Fruit fly (Drosophila melanogaster) whole organism, embryonic: ENCODE results near the gene CG6287.

Experiments
- Ada2b ChIP-seq: fragments of 200-800 bp; sonication (Bioruptor generic); IDR thresholded peaks from 2 replicates; pipeline ENCODE4 v1.3.6; 2022; ENCODE audit warnings: missing biosample characterization, missing genetic modification characterization
- CG10147 ChIP-seq: fragments of 200-800 bp; sonication (Bioruptor generic); optimal IDR thresholded peaks from 2 replicates; lab custom pipeline; 2019; ENCODE audit warnings: missing biosample characterization, mild to moderate bottlenecking, missing genetic modification characterization, moderate library complexity
- CG13287 ChIP-seq: fragments of 200-800 bp; sonication (Bioruptor generic); IDR thresholded peaks from 2 replicates; pipeline ENCODE4 v1.3.6; 2022; ENCODE audit warnings: missing biosample characterization, missing genetic modification characterization; ENCODE audit not compliant: partially characterized antibody
- CG15601 ChIP-seq: fragments of 200-800 bp; sonication (Bioruptor generic); optimal IDR thresholded peaks from 3 replicates; lab custom pipeline; 2019; ENCODE audit warnings: missing biosample characterization, mild to moderate bottlenecking, missing genetic modification characterization, moderate library complexity
- CG2199 ChIP-seq: fragments of 200-800 bp; sonication (Bioruptor generic); IDR thresholded peaks from 3 replicates; pipeline ENCODE4 v1.3.6; 2022; ENCODE audit warnings: missing biosample characterization, missing genetic modification characterization
- CG2712 ChIP-seq: fragments of 200-800 bp; optimal IDR thresholded peaks from 3 replicates; lab custom pipeline; 2019; ENCODE audit warnings: missing biosample characterization, mild to moderate bottlenecking, missing genetic modification characterization, moderate library complexity
- CG3847 ChIP-seq: fragments of 200-800 bp; sonication (Bioruptor generic); IDR thresholded peaks from 2 replicates; pipeline ENCODE4 v1.3.6; 2022; ENCODE audit warnings: missing biosample characterization, missing genetic modification characterization
- CG4360 ChIP-seq: fragments of 200-800 bp; sonication (Bioruptor generic); IDR thresholded peaks from 2 replicates; pipeline ENCODE4 v1.3.6; 2022; ENCODE audit warnings: missing biosample characterization, missing genetic modification characterization
- CG6689 ChIP-seq: fragments of 200-800 bp; sonication (Bioruptor generic); IDR thresholded peaks from 2 replicates; pipeline ENCODE4 v1.3.6; 2022; ENCODE audit warnings: missing biosample characterization, missing genetic modification characterization
- CG7745 ChIP-seq: fragments of 200-800 bp; sonication (Bioruptor generic); optimal IDR thresholded peaks from 2 replicates; lab custom pipeline; 2018; ENCODE audit warnings: missing biosample characterization, mild to moderate bottlenecking, missing genetic modification characterization, moderate library complexity
- CG7839 ChIP-seq: fragments of 200-800 bp; sonication (Bioruptor generic); optimal IDR thresholded peaks from 3 replicates; lab custom pipeline; 2018; ENCODE audit warnings: missing biosample characterization, mild to moderate bottlenecking, missing genetic modification characterization, moderate library complexity
- CTCF ChIP-seq: fragments of 200-800 bp; sonication (Bioruptor generic); optimal IDR thresholded peaks from 2 replicates; lab custom pipeline; 2017; ENCODE audit warnings: missing biosample characterization, mild to moderate bottlenecking, missing genetic modification characterization, moderate library complexity
- Drgx ChIP-seq: fragments of 200-800 bp; sonication (Bioruptor generic); IDR thresholded peaks from 2 replicates; pipeline ENCODE4 v1.3.6; 2022; ENCODE audit warnings: missing biosample characterization, missing genetic modification characterization
- H2.0 ChIP-seq: fragments of 200-800 bp; sonication (Bioruptor generic); IDR thresholded peaks from 2 replicates; pipeline ENCODE4 v1.3.6; 2022; ENCODE audit warnings: missing biosample characterization, missing genetic modification characterization
- Hr3 ChIP-seq: fragments of 200-800 bp; sonication (Bioruptor generic); optimal IDR thresholded peaks from 3 replicates; lab custom pipeline; 2016; ENCODE audit warnings: missing biosample characterization, missing genetic modification characterization
- Kr ChIP-seq: fragments of 200-800 bp; sonication (Bioruptor generic); optimal IDR thresholded peaks from 2 replicates; lab custom pipeline; 2017; ENCODE audit warnings: missing biosample characterization, mild to moderate bottlenecking, missing genetic modification characterization
- Meics ChIP-seq: fragments of 200-800 bp; sonication (Bioruptor generic); optimal IDR thresholded peaks from 2 replicates; lab custom pipeline; 2017; ENCODE audit warnings: missing biosample characterization, mild to moderate bottlenecking, missing genetic modification characterization
- Opbp ChIP-seq: fragments of 200-800 bp; sonication (Bioruptor generic); IDR thresholded peaks from 3 replicates; pipeline ENCODE4 v1.3.6; 2022; ENCODE audit warnings: missing biosample characterization, missing genetic modification characterization; ENCODE audit not compliant: partially characterized antibody
- Sin3A ChIP-seq: fragments of >200 bp; optimal IDR thresholded peaks from 2 replicates; lab custom pipeline; 2018
- Sox102F ChIP-seq: fragments of 200-800 bp; sonication (Bioruptor generic); optimal IDR thresholded peaks from 2 replicates; lab custom pipeline; 2018; ENCODE audit warnings: missing biosample characterization, mild to moderate bottlenecking, missing genetic modification characterization, moderate library complexity
- cg ChIP-seq: fragments of 200-800 bp; sonication (Bioruptor generic); optimal IDR thresholded peaks from 3 replicates; lab custom pipeline; 2019; ENCODE audit warnings: missing biosample characterization, mild to moderate bottlenecking, missing genetic modification characterization, moderate library complexity
- corto ChIP-seq: fragments of 200-800 bp; sonication (Bioruptor generic); optimal IDR thresholded peaks from 2 replicates; lab custom pipeline; 2016; ENCODE audit warnings: missing biosample characterization, mild to moderate bottlenecking, missing genetic modification characterization, moderate library complexity
- da ChIP-seq: fragments of 200-800 bp; sonication (Bioruptor generic); optimal IDR thresholded peaks from 2 replicates; lab custom pipeline; 2016; ENCODE audit warnings: missing biosample characterization, missing genetic modification characterization
- emc ChIP-seq: fragments of 200-800 bp; sonication (Bioruptor generic); optimal IDR thresholded peaks from 2 replicates; lab custom pipeline; 2016; ENCODE audit warnings: missing biosample characterization, missing genetic modification characterization
- ewg ChIP-seq: fragments of 200-800 bp; sonication (Bioruptor generic); optimal IDR thresholded peaks from 3 replicates; lab custom pipeline; 2017; ENCODE audit warnings: mild to moderate bottlenecking, missing biosample characterization, missing genetic modification reagents, missing genetic modification characterization
- fd102C ChIP-seq: fragments of 200-800 bp; sonication (Bioruptor generic); optimal IDR thresholded peaks from 2 replicates; lab custom pipeline; 2018; ENCODE audit warnings: missing biosample characterization, mild to moderate bottlenecking, missing genetic modification characterization, moderate library complexity
- h ChIP-seq: fragments of >200 bp; optimal IDR thresholded peaks from 2 replicates; lab custom pipeline; 2017
- knrl ChIP-seq: fragments of 200-800 bp; sonication (Bioruptor generic); IDR thresholded peaks from 3 replicates; pipeline ENCODE4 v1.3.6; 2022; ENCODE audit warnings: missing biosample characterization, missing genetic modification characterization; ENCODE audit not compliant: partially characterized antibody
- lov ChIP-seq, 2 experiments: fragments of 200-800 bp in 1 of 2; fragments of >200 bp in 1 of 2; sonication (Bioruptor generic) in 1 of 2; IDR thresholded peaks in 1 of 2; optimal IDR thresholded peaks in 1 of 2; 2 replicates in 1 of 2; 3 replicates in 1 of 2; pipeline versions ENCODE4 v1.3.6 to Lab custom; 2017 to 2022; ENCODE audit warnings: missing biosample characterization in 1 of 2, missing genetic modification characterization in 1 of 2
- mld ChIP-seq: fragments of 200-800 bp; sonication (Bioruptor generic); IDR thresholded peaks from 3 replicates; pipeline ENCODE4 v1.3.6; 2022; ENCODE audit warnings: missing biosample characterization, missing genetic modification characterization; ENCODE audit not compliant: partially characterized antibody
- nau ChIP-seq: fragments of 200-800 bp; sonication (Bioruptor generic); optimal IDR thresholded peaks from 3 replicates; lab custom pipeline; 2017; ENCODE audit warnings: missing biosample characterization, mild to moderate bottlenecking, missing genetic modification characterization, missing genetic modification reagents
- nerfin-2 ChIP-seq: fragments of 200-800 bp; sonication (Bioruptor generic); IDR thresholded peaks from 2 replicates; pipeline ENCODE4 v1.3.6; 2022; ENCODE audit warnings: missing biosample characterization, missing genetic modification characterization; ENCODE audit not compliant: partially characterized antibody
- nom ChIP-seq: fragments of 200-800 bp; sonication (Bioruptor generic); optimal IDR thresholded peaks from 2 replicates; lab custom pipeline; 2017; ENCODE audit warnings: missing biosample characterization, missing genetic modification characterization, mild to moderate bottlenecking, moderate library complexity, missing genetic modification reagents
- pita ChIP-seq: fragments of 200-800 bp; sonication (Bioruptor generic); optimal IDR thresholded peaks from 2 replicates; lab custom pipeline; 2017; ENCODE audit warnings: missing biosample characterization, mild to moderate bottlenecking, missing genetic modification characterization
- rib ChIP-seq: fragments of 200-800 bp; sonication (Bioruptor generic); IDR thresholded peaks from 2 replicates; pipeline ENCODE4 v1.3.6; 2022; ENCODE audit warnings: missing biosample characterization, missing genetic modification characterization
- sens ChIP-seq: fragments of 200-800 bp; sonication (Bioruptor generic); peaks from one replicate; lab custom pipeline; 2016; ENCODE audit warnings: missing biosample characterization, missing genetic modification characterization
- stwl ChIP-seq: fragments of 200-800 bp; sonication (Bioruptor generic); optimal IDR thresholded peaks from 3 replicates; lab custom pipeline; 2018; ENCODE audit warnings: missing biosample characterization, mild to moderate bottlenecking, missing genetic modification characterization, moderate library complexity
- trem ChIP-seq: fragments of 200-800 bp; optimal IDR thresholded peaks from 3 replicates; lab custom pipeline; 2019; ENCODE audit warnings: missing biosample characterization, mild to moderate bottlenecking, missing genetic modification characterization, moderate library complexity
- ttk ChIP-seq: fragments of 200-800 bp; sonication (Bioruptor generic); IDR thresholded peaks from 2 replicates; pipeline ENCODE4 v2.1.2; 2022; ENCODE audit warnings: missing biosample characterization, missing genetic modification characterization
- usp ChIP-seq: fragments of >200 bp; optimal IDR thresholded peaks from 2 replicates; lab custom pipeline; 2017; ENCODE audit warnings: missing biosample characterization, missing genetic modification characterization
- vnd ChIP-seq: fragments of 200-800 bp; sonication (Bioruptor generic); IDR thresholded peaks from 3 replicates; pipeline ENCODE4 v1.3.6; 2022; ENCODE audit warnings: missing biosample characterization, missing genetic modification characterization; ENCODE audit not compliant: partially characterized antibody
- yki ChIP-seq: fragments of >200 bp; optimal IDR thresholded peaks from 3 replicates; lab custom pipeline; 2018
- z ChIP-seq: fragments of 200-800 bp; sonication (Bioruptor generic); IDR thresholded peaks from 3 replicates; pipeline ENCODE4 v1.3.6; 2022; ENCODE audit warnings: missing biosample characterization, missing genetic modification characterization

Gene CG6287

DNA sequence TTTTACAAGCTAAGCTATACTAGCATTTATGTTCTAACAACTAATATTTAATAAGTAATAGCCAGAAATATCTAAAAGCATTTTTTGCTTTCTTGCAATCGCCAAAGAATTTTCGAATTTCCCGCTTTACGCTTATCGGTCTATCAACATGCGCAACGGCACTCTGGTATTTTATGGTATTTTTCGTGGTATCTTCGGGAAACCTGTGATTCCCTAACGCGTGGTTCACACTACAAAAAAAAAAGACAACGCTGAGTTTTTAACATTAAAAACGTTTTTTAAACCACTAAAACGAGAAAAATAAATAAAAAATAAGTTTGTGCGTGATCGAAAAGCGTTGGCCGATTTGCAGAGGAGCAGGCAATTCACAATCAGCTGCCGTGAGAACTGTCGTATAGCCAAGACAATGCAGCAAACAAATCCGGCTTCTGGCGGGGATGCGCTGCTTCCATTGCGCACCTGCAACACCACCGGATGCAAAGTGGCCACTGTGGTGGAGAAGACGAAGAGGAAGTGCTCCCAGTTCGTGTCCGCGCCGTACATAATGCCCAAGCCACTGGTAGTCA lies 23.4 kb upstream of the CG6287 start, which contains the start of gene Boh2 (continued):
- TF ChIP-seq CG7745 (tag; lab: Kevin White, UChicago) (no peak), emc (GFP tag; lab: Kevin White, UChicago) (no peak), fd102C (GFP tag; lab: Kevin White, UChicago) (no peak), yki (no peak), ttk (GFP tag; lab: Robert Waterston, UW) (no peak), Sox102F (GFP tag; lab: Kevin White, UChicago) (no peak), usp (GFP tag; lab: Kevin White, UChicago) (no peak), Ada2b (no peak), da (GFP tag; lab: Kevin White, UChicago) (no peak), h (no peak)

DNA sequence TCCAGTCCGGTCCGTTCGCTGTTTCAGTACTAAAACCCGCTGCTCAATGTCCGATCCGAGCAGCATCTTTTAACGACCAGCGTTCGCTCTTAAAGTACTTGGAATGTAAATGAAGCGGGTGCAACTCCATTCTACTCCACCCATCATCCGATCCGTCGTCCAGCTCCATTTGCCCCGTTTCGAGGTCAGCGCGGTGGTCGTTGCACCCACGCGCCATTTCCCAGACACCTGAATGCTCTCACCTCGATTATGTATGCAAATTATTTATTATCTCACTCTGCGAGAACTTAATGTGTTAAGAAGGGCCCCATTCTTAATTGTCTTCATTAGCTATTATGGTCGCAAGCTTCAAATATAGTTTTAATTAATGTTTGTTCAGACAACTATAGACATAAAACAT lies 22.8 kb upstream of the CG6287 start:
- TF ChIP-seq Kr (GFP tag; lab: Kevin White, UChicago) (no peak), nerfin-2 (GFP tag; lab: Robert Waterston, UW) (0 out of 2 replicates have a peak, but pooled peaks have one; percentile 14), CG3847 (0 out of 2 replicates have a peak, but pooled peaks have one; percentile 4)

DNA sequence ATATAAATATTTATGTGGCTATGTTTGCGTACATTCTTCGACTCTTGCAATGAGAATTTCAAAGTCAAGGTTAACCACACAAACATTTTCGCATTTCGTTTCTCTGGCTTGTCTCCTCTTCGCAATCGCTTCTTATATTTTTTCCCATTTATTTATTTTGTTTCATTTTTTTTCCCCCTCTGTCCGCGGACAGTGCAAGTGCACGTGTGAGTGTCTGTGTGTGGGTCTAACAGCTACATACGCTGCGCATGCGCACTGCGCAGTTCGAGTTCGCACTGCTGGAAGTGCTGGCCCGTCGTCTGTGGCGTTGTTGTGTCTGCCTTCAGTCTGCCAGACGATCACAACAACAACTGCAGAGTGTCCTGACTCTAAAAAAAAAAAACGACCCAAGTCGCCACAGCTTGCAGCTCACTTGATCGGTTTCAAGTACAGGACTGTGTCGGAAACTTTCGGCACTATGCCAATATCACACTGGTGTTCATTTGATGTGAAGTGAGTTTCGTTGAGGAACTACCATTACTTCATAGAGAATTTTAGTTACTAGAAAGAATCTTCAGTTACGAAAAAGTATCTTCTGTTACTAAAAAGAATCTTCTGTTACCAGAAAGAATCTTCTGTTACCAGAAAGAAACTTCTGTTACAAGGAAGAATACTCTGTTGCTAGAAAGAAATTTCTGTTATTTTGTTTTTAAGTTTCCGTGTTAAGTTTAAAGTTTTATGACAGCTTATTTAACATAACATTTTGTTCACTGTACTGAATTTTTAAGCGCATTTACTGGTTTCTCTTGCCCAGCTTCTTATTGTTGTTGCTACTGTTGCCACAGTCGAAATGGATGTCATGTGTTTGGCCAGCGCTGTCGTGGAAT lies 20.1 kb upstream of the CG6287 start:
- peak; percentile 2 for TF ChIP-seq cg
- TF ChIP-seq sens (GFP tag; lab: Kevin White, UChicago) = peak; percentile 11
- TF ChIP-seq CG4360 (GFP tag; lab: Robert Waterston, UW) = peak; percentile 57; the same call in 1 of the 2 replicates
- 0 out of 3 replicates have a peak, but pooled peaks have one; percentile 6 for TF ChIP-seq mld (GFP tag; lab: Robert Waterston, UW)
- TF ChIP-seq ttk (GFP tag; lab: Robert Waterston, UW) = no peak
- TF ChIP-seq rib (GFP tag; lab: Robert Waterston, UW) = no peak
- peak; percentile 41 for TF ChIP-seq nom (GFP tag; lab: Kevin White, UChicago)
- peak; percentile 9 for TF ChIP-seq ewg (GFP tag; lab: Kevin White, UChicago)
- TF ChIP-seq knrl = no peak
- peak; percentile 44 for TF ChIP-seq Drgx (GFP tag; lab: Robert Waterston, UW)
- TF ChIP-seq corto = peak; percentile 8
- no peak for TF ChIP-seq lov (optimal IDR thresholded peaks at IDR 0.05; lab: Kevin White, UChicago)
- TF ChIP-seq lov (GFP tag; IDR thresholded peaks at IDR 0.05; lab: Robert Waterston, UW) = 0 out of 3 replicates have a peak, but pooled peaks have one; percentile 21

DNA sequence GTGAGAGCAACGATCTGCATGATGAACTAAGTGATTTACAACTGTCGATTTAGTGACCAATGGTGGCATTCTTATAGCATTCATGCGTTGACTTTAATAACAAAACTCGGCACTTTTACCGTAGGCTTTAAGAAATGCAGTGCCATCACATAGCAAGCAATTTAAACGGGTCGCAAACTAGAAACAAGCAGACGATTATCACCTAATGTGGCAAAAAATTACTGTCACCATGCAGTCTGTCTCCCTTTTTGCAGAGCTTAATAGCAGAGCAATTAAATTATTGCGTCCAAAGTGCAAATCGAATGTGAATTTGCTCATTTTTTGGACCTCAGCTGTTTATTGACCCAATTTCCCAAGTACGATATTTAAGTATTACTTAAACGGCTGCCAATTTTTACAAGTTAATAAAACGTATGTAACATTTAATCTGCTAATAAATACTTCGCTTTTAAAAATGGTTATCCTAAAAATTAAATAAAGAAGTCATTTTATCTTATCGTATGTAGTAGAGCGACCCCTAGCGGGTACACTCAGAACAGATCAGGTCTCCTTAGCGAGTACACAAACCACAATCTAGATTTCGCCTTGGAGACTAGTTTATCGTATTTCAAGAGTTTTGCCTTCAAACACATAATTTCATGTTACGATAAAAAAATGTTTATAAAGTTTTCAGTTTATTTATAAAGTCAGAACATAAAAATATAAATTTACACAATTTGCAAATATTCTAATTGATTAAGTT lies 16.3 kb upstream of the CG6287 start, which contains the start of gene Vm32E:
Gene Vm32E (minus strand): TSS at position 51 of the 742 bp plus-strand sequence.
- no peak for TF ChIP-seq H2.0
- peak; percentile 59 for TF ChIP-seq pita (GFP tag; lab: Kevin White, UChicago)
- TF ChIP-seq Sin3A (lab: Kevin White, UChicago) = no peak
- peak; percentile 25 for TF ChIP-seq trem
- TF ChIP-seq CG2712 (tag; lab: Kevin White, UChicago) = peak; percentile 16
- TF ChIP-seq CG10147 (GFP tag; lab: Kevin White, UChicago) = no peak
- peak; percentile 18 for TF ChIP-seq CG7839 (tag; lab: Kevin White, UChicago)
- TF ChIP-seq vnd (GFP tag; lab: Robert Waterston, UW) = no peak
- peak; percentile 13 for TF ChIP-seq CG15601 (tag; lab: Kevin White, UChicago)
- no peak for TF ChIP-seq Hr3 (GFP tag; lab: Kevin White, UChicago)
- TF ChIP-seq nau = no peak
- TF ChIP-seq Opbp (GFP tag; lab: Robert Waterston, UW) = 0 out of 3 replicates have a peak, but pooled peaks have one; percentile 24
- TF ChIP-seq Meics (GFP tag; lab: Kevin White, UChicago) = no peak
- TF ChIP-seq CG2199 = 0 out of 3 replicates have a peak, but pooled peaks have one; percentile 69
- no peak for TF ChIP-seq z (GFP tag; lab: Robert Waterston, UW)
- TF ChIP-seq CTCF (GFP tag; lab: Kevin White, UChicago) = peak; percentile 95
- peak; percentile 39; the same call in 1 of the 2 replicates for TF ChIP-seq CG13287 (GFP tag; lab: Robert Waterston, UW)
- peak; percentile 79 for TF ChIP-seq stwl (tag; lab: Kevin White, UChicago)
- TF ChIP-seq CG6689 (GFP tag; lab: Robert Waterston, UW) = no peak
